Fruit fly (Drosophila melanogaster): Measurements from ENCODE around the gene Mesh1.

Mesh1 gene

dm6 chr3R:29202418-29202817 is at the start of gene Mesh1:
TSS of gene Mesh1 (minus strand) at chr3R:29202525.
- TF ChIP-seq Pif1B (GFP tag; optimal IDR thresholded peaks at IDR 0.05) = no peak
- TF ChIP-seq CG14655 (GFP tag; optimal IDR thresholded peaks at IDR 0.05) = no peak
- TF ChIP-seq CG13204 (GFP tag; optimal IDR thresholded peaks at IDR 0.05) = no peak
- TF ChIP-seq CG17806 (tag; optimal IDR thresholded peaks at IDR 0.05) = no peak
- TF ChIP-seq CG32121 (GFP tag; IDR thresholded peaks at IDR 0.05) = no peak
- no peak for TF ChIP-seq D1 (tag; optimal IDR thresholded peaks at IDR 0.05)
- TF ChIP-seq CG4496 (GFP tag; IDR thresholded peaks at IDR 0.05) = no peak
- no peak for TF ChIP-seq CG34367 (tag; optimal IDR thresholded peaks at IDR 0.05)
- no peak for TF ChIP-seq CG15710 (tag; optimal IDR thresholded peaks at IDR 0.05)
- TF ChIP-seq Snoo (tag; optimal IDR thresholded peaks at IDR 0.05) = no peak
- no peak for TF ChIP-seq rn (GFP tag; IDR thresholded peaks at IDR 0.05)
- TF ChIP-seq EcR (GFP tag; optimal IDR thresholded peaks at IDR 0.05) = no peak
- no peak for TF ChIP-seq CG10348 (GFP tag; IDR thresholded peaks at IDR 0.05)
- no peak for TF ChIP-seq Ets98B (GFP tag; IDR thresholded peaks at IDR 0.05)
- TF ChIP-seq CG12605 (GFP tag; IDR thresholded peaks at IDR 0.05) = no peak
- TF ChIP-seq gl (tag; optimal IDR thresholded peaks at IDR 0.05) = no peak
- TF ChIP-seq CG8301 (tag; optimal IDR thresholded peaks at IDR 0.05) = no peak
- TF ChIP-seq fd96Ca (GFP tag; IDR thresholded peaks at IDR 0.05) = no peak
- no peak for TF ChIP-seq CG8159 (tag; optimal IDR thresholded peaks at IDR 0.05)

- TF ChIP-seq CG13204 (GFP tag; optimal IDR thresholded peaks at IDR 0.05) = no peak
- TF ChIP-seq CG14655 (GFP tag; optimal IDR thresholded peaks at IDR 0.05) = peak; percentile 7
- TF ChIP-seq CG8159 (tag; optimal IDR thresholded peaks at IDR 0.05) = peak; percentile 4
- no peak for TF ChIP-seq CG12605 (GFP tag; IDR thresholded peaks at IDR 0.05)
- no peak for TF ChIP-seq CG34367 (tag; optimal IDR thresholded peaks at IDR 0.05)
Measured at dm6 chr3R:29251418-29251817, 49.1 kb upstream of the Mesh1 start.

DNA sequence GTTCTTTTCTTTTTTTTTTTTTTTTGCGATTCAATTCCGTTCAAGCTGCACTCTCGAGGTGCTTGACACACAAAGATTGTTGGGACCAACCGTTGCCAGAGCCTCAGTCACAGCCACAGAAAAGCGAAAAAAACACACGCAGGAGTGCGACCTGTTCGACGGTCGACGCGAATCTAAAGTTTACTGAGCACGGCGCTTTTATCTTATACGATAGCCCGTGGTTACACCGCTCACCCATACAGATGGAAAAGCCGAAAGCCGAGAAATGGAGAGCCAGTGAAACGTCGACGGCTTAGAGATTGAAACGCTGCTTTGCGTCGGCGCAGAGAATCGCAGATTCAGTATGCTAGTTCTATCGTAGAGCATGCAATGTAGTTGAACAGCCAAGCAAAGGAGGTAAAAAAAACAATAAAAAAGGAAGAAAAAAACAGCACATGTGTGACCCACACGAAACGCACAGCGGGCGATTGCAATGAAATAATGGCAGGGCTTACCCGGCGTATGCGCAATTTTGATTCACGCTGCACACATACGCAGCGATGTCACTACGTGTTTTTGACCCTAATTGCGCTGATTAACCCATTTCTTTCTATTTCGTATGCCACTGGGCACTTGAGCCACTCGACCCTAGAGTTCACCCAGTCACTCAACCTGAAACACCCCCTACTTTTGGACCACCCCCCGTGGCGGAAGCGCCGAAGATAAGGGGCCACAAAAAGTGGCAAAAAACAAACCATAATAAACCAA is 48.1 kb upstream of the Mesh1 start, which contains the start of gene SP1029:
Gene SP1029 (minus strand): TSS at position 180 of the 747 bp plus-strand sequence.
- TF ChIP-seq EcR (GFP tag; optimal IDR thresholded peaks at IDR 0.05) (peak; percentile 68), Ets98B (GFP tag; IDR thresholded peaks at IDR 0.05) (peak; percentile 38; the same call in 1 of the 2 replicates), CG10348 (GFP tag; IDR thresholded peaks at IDR 0.05) (no peak), fd96Ca (GFP tag; IDR thresholded peaks at IDR 0.05) (peak; percentile 38; the same call in 2 of the 3 replicates), CG14655 (GFP tag; optimal IDR thresholded peaks at IDR 0.05) (peak; percentile 32), CG8301 (tag; optimal IDR thresholded peaks at IDR 0.05) (peak; percentile 4), CG4496 (GFP tag; IDR thresholded peaks at IDR 0.05) (peak; percentile 63), CG15710 (tag; optimal IDR thresholded peaks at IDR 0.05) (no peak), CG12605 (GFP tag; IDR thresholded peaks at IDR 0.05) (peak; percentile 64; the same call in 1 of the 2 replicates)

DNA sequence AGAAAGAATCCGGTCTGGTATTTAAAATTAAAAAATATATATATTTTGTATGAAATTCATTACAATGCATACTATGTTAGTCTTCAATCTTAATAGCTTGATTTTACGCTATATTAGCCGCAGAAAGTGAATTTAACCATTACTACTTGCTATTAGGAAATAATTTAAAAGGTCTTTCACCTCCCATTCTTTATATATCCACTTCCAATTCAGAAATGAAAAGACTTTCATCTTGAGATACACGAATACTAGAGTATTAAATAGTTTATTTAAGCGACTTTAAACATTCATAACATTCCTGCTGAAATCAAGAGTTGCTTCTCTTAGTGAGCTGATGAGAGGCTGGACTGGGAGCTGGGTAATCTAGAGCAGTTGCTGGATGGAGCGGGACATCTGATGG is 42.4 kb upstream of the Mesh1 start, which contains the start of gene CG31445:
Gene CG31445 (minus strand): TSS at position 101 of the 400 bp plus-strand sequence.
- TF ChIP-seq Ets98B (GFP tag; IDR thresholded peaks at IDR 0.05) (no peak), rn (GFP tag; IDR thresholded peaks at IDR 0.05) (no peak), CG8159 (tag; optimal IDR thresholded peaks at IDR 0.05) (no peak), EcR (GFP tag; optimal IDR thresholded peaks at IDR 0.05) (no peak), D1 (tag; optimal IDR thresholded peaks at IDR 0.05) (no peak), CG15710 (tag; optimal IDR thresholded peaks at IDR 0.05) (no peak), gl (tag; optimal IDR thresholded peaks at IDR 0.05) (no peak), Pif1B (GFP tag; optimal IDR thresholded peaks at IDR 0.05) (no peak), fd96Ca (GFP tag; IDR thresholded peaks at IDR 0.05) (no peak), CG10348 (GFP tag; IDR thresholded peaks at IDR 0.05) (no peak), CG34367 (tag; optimal IDR thresholded peaks at IDR 0.05) (no peak), CG8301 (tag; optimal IDR thresholded peaks at IDR 0.05) (no peak), Snoo (tag; optimal IDR thresholded peaks at IDR 0.05) (no peak), Pif1A (GFP tag; optimal IDR thresholded peaks at IDR 0.05) (no peak), CG14655 (GFP tag; optimal IDR thresholded peaks at IDR 0.05) (no peak), CG9948 (tag; optimal IDR thresholded peaks at IDR 0.05) (no peak)

dm6 chr3R:29238623-29239022 is 36.3 kb upstream of the Mesh1 start, which contains the start of gene CG11951:
TSS of gene CG11951 (minus strand) at chr3R:29238723.
- TF ChIP-seq Ets98B (GFP tag; IDR thresholded peaks at IDR 0.05) (no peak), CG34367 (tag; optimal IDR thresholded peaks at IDR 0.05) (no peak), CG8301 (tag; optimal IDR thresholded peaks at IDR 0.05) (no peak), Pif1A (GFP tag; optimal IDR thresholded peaks at IDR 0.05) (no peak), CG14655 (GFP tag; optimal IDR thresholded peaks at IDR 0.05) (no peak), CG32121 (GFP tag; IDR thresholded peaks at IDR 0.05) (no peak), EcR (GFP tag; optimal IDR thresholded peaks at IDR 0.05) (no peak), gl (tag; optimal IDR thresholded peaks at IDR 0.05) (no peak), CG9948 (tag; optimal IDR thresholded peaks at IDR 0.05) (no peak), Pif1B (GFP tag; optimal IDR thresholded peaks at IDR 0.05) (no peak), CG15710 (tag; optimal IDR thresholded peaks at IDR 0.05) (no peak), CG12605 (GFP tag; IDR thresholded peaks at IDR 0.05) (no peak), CG8159 (tag; optimal IDR thresholded peaks at IDR 0.05) (no peak), fd96Ca (GFP tag; IDR thresholded peaks at IDR 0.05) (no peak), CG17806 (tag; optimal IDR thresholded peaks at IDR 0.05) (no peak)

- no peak for TF ChIP-seq CG12605 (GFP tag; IDR thresholded peaks at IDR 0.05)
- no peak for TF ChIP-seq CG9948 (tag; optimal IDR thresholded peaks at IDR 0.05)
- TF ChIP-seq CG13204 (GFP tag; optimal IDR thresholded peaks at IDR 0.05) = no peak
- no peak for TF ChIP-seq CG8301 (tag; optimal IDR thresholded peaks at IDR 0.05)
- TF ChIP-seq CG32121 (GFP tag; IDR thresholded peaks at IDR 0.05) = no peak
- TF ChIP-seq CG15710 (tag; optimal IDR thresholded peaks at IDR 0.05) = no peak
- no peak for TF ChIP-seq Snoo (tag; optimal IDR thresholded peaks at IDR 0.05)
- TF ChIP-seq CG14655 (GFP tag; optimal IDR thresholded peaks at IDR 0.05) = no peak
- no peak for TF ChIP-seq D1 (tag; optimal IDR thresholded peaks at IDR 0.05)
- TF ChIP-seq CG8159 (tag; optimal IDR thresholded peaks at IDR 0.05) = no peak
- TF ChIP-seq Pif1A (GFP tag; optimal IDR thresholded peaks at IDR 0.05) = no peak
- TF ChIP-seq Pif1B (GFP tag; optimal IDR thresholded peaks at IDR 0.05) = no peak
- TF ChIP-seq EcR (GFP tag; optimal IDR thresholded peaks at IDR 0.05) = no peak
- no peak for TF ChIP-seq CG34367 (tag; optimal IDR thresholded peaks at IDR 0.05)
- no peak for TF ChIP-seq CG4496 (GFP tag; IDR thresholded peaks at IDR 0.05)
- TF ChIP-seq CG17806 (tag; optimal IDR thresholded peaks at IDR 0.05) = no peak
- TF ChIP-seq fd96Ca (GFP tag; IDR thresholded peaks at IDR 0.05) = no peak
- no peak for TF ChIP-seq gl (tag; optimal IDR thresholded peaks at IDR 0.05)
- TF ChIP-seq Ets98B (GFP tag; IDR thresholded peaks at IDR 0.05) = no peak
Measured at dm6 chr3R:29230552-29231102, 28.3 kb upstream of the Mesh1 start.

Measured in whole organism, pupa.